Worm (Caenorhabditis elegans) whole organism, early embryonic: Measurements from ENCODE around the gene T05C1.1.

Experiments
- B0310.2 ChIP-seq: sonication (generic microtip); optimal IDR thresholded peaks from 2 replicates; lab custom pipeline; 2016; ENCODE audit warnings: mild to moderate bottlenecking, missing genetic modification characterization, missing compliant biosample characterization
- F13C5.2 ChIP-seq: sonication (generic microtip); optimal IDR thresholded peaks from 2 replicates; lab custom pipeline; 2017; ENCODE audit warnings: mild to moderate bottlenecking, missing genetic modification characterization, inconsistent platforms, missing compliant biosample characterization
- ama-1 ChIP-seq: fragments of 150-350 bp; optimal IDR thresholded peaks from 2 replicates; lab custom pipeline; 2014
- ceh-13 ChIP-seq: fragments of 200-800 bp; sonication (Bioruptor generic); optimal IDR thresholded peaks from 2 replicates; lab custom pipeline; 2018; ENCODE audit warnings: mild to moderate bottlenecking, missing genetic modification characterization, missing compliant biosample characterization
- ceh-36 ChIP-seq: sonication (generic microtip); optimal IDR thresholded peaks from 2 replicates; lab custom pipeline; 2016; ENCODE audit warnings: missing genetic modification characterization, inconsistent platforms, missing compliant biosample characterization
- ets-7 ChIP-seq: sonication (generic microtip); optimal IDR thresholded peaks from 2 replicates; lab custom pipeline; 2016; ENCODE audit warnings: missing genotype, missing genetic modification characterization, missing compliant biosample characterization
- flt-1 ChIP-seq: fragments of 200-800 bp; sonication (Bioruptor generic); IDR thresholded peaks from 2 replicates; pipeline ENCODE4 v1.3.6; 2022; ENCODE audit warnings: missing genetic modification characterization, missing compliant biosample characterization
- hmg-4 ChIP-seq: fragments of 200-800 bp; sonication (Bioruptor generic); optimal IDR thresholded peaks from 2 replicates; lab custom pipeline; 2018; ENCODE audit warnings: mild to moderate bottlenecking, missing genetic modification characterization, missing compliant biosample characterization
- hnd-1 ChIP-seq: sonication (generic microtip); optimal IDR thresholded peaks from 2 replicates; lab custom pipeline; 2016; ENCODE audit warnings: missing genetic modification characterization, missing compliant biosample characterization
- scrt-1 ChIP-seq: fragments of 200-800 bp; sonication (Bioruptor generic); IDR thresholded peaks from 2 replicates; pipeline ENCODE4 v1.3.6; 2022; ENCODE audit warnings: missing genetic modification characterization, missing compliant biosample characterization
- sea-1 ChIP-seq: fragments of 200-800 bp; sonication (Bioruptor generic); conservative IDR thresholded peaks from 2 replicates; pipeline ENCODE4 v1.3.6; 2022; ENCODE audit warnings: missing genetic modification characterization, missing compliant biosample characterization

- TF ChIP-seq ama-1 (lab: Kevin White, UChicago) (no peak), scrt-1 (no peak), ceh-36 (tag; lab: Kevin White, UChicago) (no peak), hmg-4 (GFP tag; lab: Kevin White, UChicago) (no peak), ets-7 (no peak), flt-1 (GFP tag; lab: Robert Waterston, UW) (no peak), F13C5.2 (tag; lab: Kevin White, UChicago) (no peak), sea-1 (GFP tag; lab: Robert Waterston, UW) (no peak), ceh-13 (GFP tag; lab: Kevin White, UChicago) (no peak), B0310.2 (tag; lab: Kevin White, UChicago) (no peak), hnd-1 (tag; lab: Kevin White, UChicago) (no peak)
Measured at ce11 chrII:4456024-4456423, 22.4 kb upstream of the T05C1.1 start.
